Fruit fly (Drosophila melanogaster): ENCODE measurements around the gene p53.
A peak's percentile ranks its signal among the peaks of the same experiment; 100 is the strongest.

Gene p53

dm6 chr3R:23048690-23049118 is 5.2 kb downstream of the p53 start (continued):
- TF ChIP-seq CG11695 (GFP tag; IDR thresholded peaks at IDR 0.05), result peak; percentile 78; the same call in 2 of the 3 replicates
- no peak for TF ChIP-seq rib (GFP tag; IDR thresholded peaks at IDR 0.05)
- peak; percentile 59; the same call in 1 of the 2 replicates for TF ChIP-seq HLH3B (GFP tag; IDR thresholded peaks at IDR 0.05)
- peak; percentile 7 for TF ChIP-seq exex (tag; optimal IDR thresholded peaks at IDR 0.05)
- 0 out of 2 replicates have a peak, but pooled peaks have one; percentile 12 for TF ChIP-seq CG11247 (GFP tag; IDR thresholded peaks at IDR 0.05)
- no peak for TF ChIP-seq prd (optimal IDR thresholded peaks at IDR 0.05)
- TF ChIP-seq prd (GFP tag; IDR thresholded peaks at IDR 0.05), result peak; percentile 75
- TF ChIP-seq tup (GFP tag; optimal IDR thresholded peaks at IDR 0.05), result no peak
- peak; percentile 85 for TF ChIP-seq Sox100B (GFP tag; optimal IDR thresholded peaks at IDR 0.05)
- no peak for TF ChIP-seq wek (GFP tag; optimal IDR thresholded peaks at IDR 0.05)
- TF ChIP-seq fd64A (GFP tag; optimal IDR thresholded peaks at IDR 0.05), result no peak
- no peak for TF ChIP-seq zfh1 (GFP tag; IDR thresholded peaks at IDR 0.05)
- TF ChIP-seq CG2889 (GFP tag; IDR thresholded peaks at IDR 0.05), result no peak
- no peak for TF ChIP-seq Doc2 (GFP tag; IDR thresholded peaks at IDR 0.05)
- no peak for TF ChIP-seq chinmo (GFP tag; IDR thresholded peaks at IDR 0.05; ENCODE audit: partially characterized antibody)
- TF ChIP-seq CG12769 (tag; optimal IDR thresholded peaks at IDR 0.05), result no peak
- TF ChIP-seq CG1792 (GFP tag; optimal IDR thresholded peaks at IDR 0.05), result peak; percentile 16
- peak; percentile 57; the same call in 1 of the 3 replicates for TF ChIP-seq so (GFP tag; IDR thresholded peaks at IDR 0.05)
- no peak for TF ChIP-seq NFAT (GFP tag; IDR thresholded peaks at IDR 0.05)
- TF ChIP-seq gsb (GFP tag; IDR thresholded peaks at IDR 0.05), result no peak
- no peak for TF ChIP-seq pzg (GFP tag; optimal IDR thresholded peaks at IDR 0.05)
- peak; percentile 89 for TF ChIP-seq CG11504 (tag; optimal IDR thresholded peaks at IDR 0.05)
- TF ChIP-seq Dip2 (GFP tag; IDR thresholded peaks at IDR 0.05), result no peak
- TF ChIP-seq eve (GFP tag; optimal IDR thresholded peaks at IDR 0.05), result no peak
- TF ChIP-seq Chrac-16 (GFP tag; optimal IDR thresholded peaks at IDR 0.05), result peak; percentile 49
- no peak for TF ChIP-seq CG11456 (GFP tag; IDR thresholded peaks at IDR 0.05)
- peak; percentile 78 for TF ChIP-seq Nf-YB (GFP tag; optimal IDR thresholded peaks at IDR 0.05)
- no peak for TF ChIP-seq CG18764 (GFP tag; optimal IDR thresholded peaks at IDR 0.05)
- no peak for TF ChIP-seq CG15479 (GFP tag; optimal IDR thresholded peaks at IDR 0.05)
- TF ChIP-seq gce (GFP tag; IDR thresholded peaks at IDR 0.05), result no peak
- TF ChIP-seq Trl (optimal IDR thresholded peaks at IDR 0.05), result no peak
- peak; percentile 57 for TF ChIP-seq Trl (GFP tag; optimal IDR thresholded peaks at IDR 0.05)
- no peak for TF ChIP-seq NC2α (GFP tag; optimal IDR thresholded peaks at IDR 0.05)
- peak in 1 of 2 experiments; percentile 83 for TF ChIP-seq Eip74EF (GFP tag; optimal IDR thresholded peaks at IDR 0.05)
- peak; percentile 42 for TF ChIP-seq gsb-n (tag; optimal IDR thresholded peaks at IDR 0.05)
- peak; percentile 21 for TF ChIP-seq psq (GFP tag; optimal IDR thresholded peaks at IDR 0.05)
- TF ChIP-seq Hr51 (GFP tag; optimal IDR thresholded peaks at IDR 0.05), result peak; percentile 25 to 87
- peak; percentile 31 for TF ChIP-seq chn (GFP tag; optimal IDR thresholded peaks at IDR 0.05)
- TF ChIP-seq crc (GFP tag; optimal IDR thresholded peaks at IDR 0.05), result no peak
- TF ChIP-seq CG12744 (GFP tag; optimal IDR thresholded peaks at IDR 0.05), result no peak
- no peak for TF ChIP-seq CHES-1-like (GFP tag; optimal IDR thresholded peaks at IDR 0.05)
- TF ChIP-seq ap (GFP tag; IDR thresholded peaks at IDR 0.05), result peak; percentile 53; the same call in 1 of the 2 replicates
- peak; percentile 74 for TF ChIP-seq CG10267 (tag; optimal IDR thresholded peaks at IDR 0.05)
- peak; percentile 73 for TF ChIP-seq Vsx1 (GFP tag; optimal IDR thresholded peaks at IDR 0.05)
- TF ChIP-seq CG7786 (GFP tag; optimal IDR thresholded peaks at IDR 0.05), result peak; percentile 19
- no peak for TF ChIP-seq CG11398 (GFP tag; optimal IDR thresholded peaks at IDR 0.05)
- TF ChIP-seq esg (GFP tag; conservative IDR thresholded peaks at IDR 0.05), result peak; percentile 60
- peak; percentile 85 for TF ChIP-seq Oli (tag; optimal IDR thresholded peaks at IDR 0.05)
- TF ChIP-seq CG4424 (GFP tag; optimal IDR thresholded peaks at IDR 0.05), result peak; percentile 73
- peak; percentile 46 for TF ChIP-seq sqz (GFP tag; optimal IDR thresholded peaks at IDR 0.05)
- peak; percentile 76 for TF ChIP-seq gcm (GFP tag; optimal IDR thresholded peaks at IDR 0.05)
- no peak for TF ChIP-seq dimm (GFP tag; IDR thresholded peaks at IDR 0.05)
